Worm (Caenorhabditis elegans) whole organism, L3 larva: Measurements from ENCODE around the gene eif-1.

Experiments
- R02D3.7 ChIP-seq: fragments of 150-350 bp; optimal IDR thresholded peaks from 2 replicates; lab custom pipeline; 2014; ENCODE audit warnings: missing biosample characterization, missing genetic modification characterization
- ZK546.5 ChIP-seq: sonication (generic microtip); optimal IDR thresholded peaks from 2 replicates; lab custom pipeline; 2017; ENCODE audit warnings: missing biosample characterization, missing genetic modification characterization
- aly-2 ChIP-seq: fragments of 150-350 bp; optimal IDR thresholded peaks from 2 replicates; lab custom pipeline; 2014; ENCODE audit warnings: missing biosample characterization, missing genetic modification characterization
- ama-1 ChIP-seq: fragments of 150-350 bp; optimal IDR thresholded peaks from 2 replicates; lab custom pipeline; 2018
- ceh-16 ChIP-seq: sonication (generic microtip); optimal IDR thresholded peaks from 2 replicates; lab custom pipeline; 2017; ENCODE audit warnings: missing biosample characterization, missing genetic modification characterization
- ceh-28 ChIP-seq: fragments of 150-350 bp; optimal IDR thresholded peaks from 2 replicates; lab custom pipeline; 2014; ENCODE audit warnings: missing biosample characterization, missing genetic modification reagents, missing genetic modification characterization
- ceh-9 ChIP-seq: sonication (generic microtip); optimal IDR thresholded peaks from 2 replicates; lab custom pipeline; 2018; ENCODE audit warnings: missing biosample characterization, missing genetic modification characterization
- daf-12 ChIP-seq: fragments of 150-350 bp; optimal IDR thresholded peaks from 2 replicates; lab custom pipeline; 2014; ENCODE audit warnings: missing biosample characterization, missing genetic modification reagents, missing genetic modification characterization
- egl-27 ChIP-seq: sonication (generic microtip); optimal IDR thresholded peaks from 4 replicates; lab custom pipeline; 2017; ENCODE audit warnings: missing biosample characterization, missing genetic modification reagents, missing genetic modification characterization
- egl-5 ChIP-seq: fragments of 150-350 bp; optimal IDR thresholded peaks from 2 replicates; lab custom pipeline; 2017; ENCODE audit warnings: missing biosample characterization, missing genetic modification reagents, missing genetic modification characterization, inconsistent platforms
- elt-1 ChIP-seq: fragments of 150-350 bp; optimal IDR thresholded peaks from 2 replicates; lab custom pipeline; 2014; ENCODE audit warnings: missing biosample characterization, missing genetic modification characterization
- elt-2 ChIP-seq: sonication (generic microtip); optimal IDR thresholded peaks from 2 replicates; lab custom pipeline; 2016; ENCODE audit warnings: missing genetic modification reagents, mild to moderate bottlenecking, missing genetic modification characterization, missing compliant biosample characterization
- elt-3 ChIP-seq, 3 experiments: fragments of 150-350 bp in 1 of 3; sonication (generic microtip) in 2 of 3; optimal IDR thresholded peaks; 2 replicates in 2 of 3; 4 replicates in 1 of 3; lab custom pipeline; 2014 to 2017; ENCODE audit warnings: missing biosample characterization in 3 of 3, missing genetic modification characterization in 3 of 3
- eor-1 ChIP-seq, 2 experiments: fragments of 150-350 bp; optimal IDR thresholded peaks; 2 replicates each; lab custom pipeline; 2014 to 2018; ENCODE audit warnings: missing biosample characterization in 2 of 2, missing genetic modification characterization in 2 of 2
- fkh-2 ChIP-seq: fragments of 150-350 bp; optimal IDR thresholded peaks from 2 replicates; lab custom pipeline; 2014; ENCODE audit warnings: missing biosample characterization, missing genetic modification reagents, missing genetic modification characterization
- fos-1 ChIP-seq: fragments of 150-350 bp; optimal IDR thresholded peaks from 2 replicates; lab custom pipeline; 2014; ENCODE audit warnings: missing biosample characterization, missing genetic modification characterization
- hmg-11 ChIP-seq: sonication (generic microtip); optimal IDR thresholded peaks from 2 replicates; lab custom pipeline; 2016; ENCODE audit warnings: missing genetic modification characterization, missing compliant biosample characterization
- jun-1 ChIP-seq: fragments of 150-350 bp; optimal IDR thresholded peaks from 2 replicates; lab custom pipeline; 2014; ENCODE audit warnings: missing biosample characterization, missing genetic modification reagents, missing genetic modification characterization
- lin-15B ChIP-seq: fragments of 150-350 bp; optimal IDR thresholded peaks from 2 replicates; lab custom pipeline; 2014; ENCODE audit warnings: missing biosample characterization, missing genetic modification characterization
- lin-39 ChIP-seq: fragments of 150-350 bp; optimal IDR thresholded peaks from 2 replicates; lab custom pipeline; 2018; ENCODE audit warnings: missing biosample characterization, missing genetic modification reagents, missing genetic modification characterization
- lsy-12 ChIP-seq: sonication (generic microtip); optimal IDR thresholded peaks from 2 replicates; lab custom pipeline; 2016; ENCODE audit warnings: mild to moderate bottlenecking, missing genetic modification characterization, missing compliant biosample characterization
- mdl-1 ChIP-seq: fragments of 150-350 bp; optimal IDR thresholded peaks from 2 replicates; lab custom pipeline; 2014; ENCODE audit warnings: missing biosample characterization, missing genetic modification characterization
- mml-1 ChIP-seq: fragments of 150-350 bp; sonication (generic microtip); optimal IDR thresholded peaks from 3 replicates; lab custom pipeline; 2014; ENCODE audit warnings: missing biosample characterization, missing genetic modification characterization
- nfya-1 ChIP-seq: sonication (generic microtip); optimal IDR thresholded peaks from 2 replicates; lab custom pipeline; 2017; ENCODE audit warnings: missing genetic modification characterization, mild to moderate bottlenecking, missing compliant biosample characterization, antibody characterized with exemption, moderate library complexity; ENCODE audit not compliant: insufficient read depth
- nhr-12 ChIP-seq: fragments of 150-350 bp; optimal IDR thresholded peaks from 2 replicates; lab custom pipeline; 2014; ENCODE audit warnings: missing biosample characterization, missing genetic modification characterization
- nhr-23 ChIP-seq: fragments of 150-350 bp; optimal IDR thresholded peaks from 2 replicates; lab custom pipeline; 2014; ENCODE audit warnings: missing biosample characterization, missing genetic modification reagents, missing genetic modification characterization
- nhr-237 ChIP-seq: fragments of 150-350 bp; optimal IDR thresholded peaks from 2 replicates; lab custom pipeline; 2014; ENCODE audit warnings: missing biosample characterization, missing genetic modification characterization
- nhr-25 ChIP-seq: sonication (generic microtip); optimal IDR thresholded peaks from 2 replicates; lab custom pipeline; 2017; ENCODE audit warnings: missing biosample characterization, missing genetic modification characterization
- nhr-28 ChIP-seq: fragments of 150-350 bp; optimal IDR thresholded peaks from 2 replicates; lab custom pipeline; 2014; ENCODE audit warnings: missing biosample characterization, missing genetic modification characterization
- nhr-43 ChIP-seq: sonication (generic microtip); optimal IDR thresholded peaks from 2 replicates; lab custom pipeline; 2016; ENCODE audit warnings: mild to moderate bottlenecking, missing genetic modification characterization, missing compliant biosample characterization; ENCODE audit not compliant: poor library complexity, severe bottlenecking
- nhr-77 ChIP-seq: fragments of 150-350 bp; optimal IDR thresholded peaks from 2 replicates; lab custom pipeline; 2014; ENCODE audit warnings: missing biosample characterization, missing genetic modification characterization
- pha-4 ChIP-seq: fragments of 150-350 bp; optimal IDR thresholded peaks from 2 replicates; lab custom pipeline; 2014; ENCODE audit warnings: missing biosample characterization, missing genetic modification reagents, missing genetic modification characterization
- pqm-1 ChIP-seq: fragments of 150-350 bp; optimal IDR thresholded peaks from 2 replicates; lab custom pipeline; 2017; ENCODE audit warnings: missing biosample characterization, missing genetic modification characterization, inconsistent platforms
- sea-2 ChIP-seq: fragments of 150-350 bp; sonication (generic microtip); optimal IDR thresholded peaks from 4 replicates; lab custom pipeline; 2014; ENCODE audit warnings: missing biosample characterization, missing genetic modification reagents, missing genetic modification characterization
- skn-1 ChIP-seq: fragments of 150-350 bp; optimal IDR thresholded peaks from 2 replicates; lab custom pipeline; 2014; ENCODE audit warnings: missing biosample characterization, missing genetic modification characterization
- snpc-4 ChIP-seq: fragments of 150-350 bp; optimal IDR thresholded peaks from 2 replicates; lab custom pipeline; 2014; ENCODE audit warnings: missing biosample characterization, missing genetic modification characterization
- tbx-2 ChIP-seq: sonication (generic microtip); optimal IDR thresholded peaks from 2 replicates; lab custom pipeline; 2016; ENCODE audit warnings: mild to moderate bottlenecking, missing genetic modification characterization, missing compliant biosample characterization
- unc-39 ChIP-seq: sonication (generic microtip); optimal IDR thresholded peaks from 4 replicates; lab custom pipeline; 2017; ENCODE audit warnings: missing biosample characterization, missing genetic modification characterization
- unc-62 ChIP-seq: fragments of 150-350 bp; sonication (generic microtip); optimal IDR thresholded peaks from 4 replicates; lab custom pipeline; 2014; ENCODE audit warnings: missing biosample characterization, missing genetic modification reagents, missing genetic modification characterization
- zag-1 ChIP-seq: fragments of 150-350 bp; optimal IDR thresholded peaks from 2 replicates; lab custom pipeline; 2014; ENCODE audit warnings: missing biosample characterization, missing genetic modification characterization
- ztf-11 ChIP-seq: fragments of 150-350 bp; optimal IDR thresholded peaks from 2 replicates; lab custom pipeline; 2014; ENCODE audit warnings: missing biosample characterization, missing genetic modification characterization
- ztf-4 ChIP-seq: fragments of 150-350 bp; optimal IDR thresholded peaks from 2 replicates; lab custom pipeline; 2014; ENCODE audit warnings: missing biosample characterization, missing genetic modification characterization

eif-1 gene

DNA sequence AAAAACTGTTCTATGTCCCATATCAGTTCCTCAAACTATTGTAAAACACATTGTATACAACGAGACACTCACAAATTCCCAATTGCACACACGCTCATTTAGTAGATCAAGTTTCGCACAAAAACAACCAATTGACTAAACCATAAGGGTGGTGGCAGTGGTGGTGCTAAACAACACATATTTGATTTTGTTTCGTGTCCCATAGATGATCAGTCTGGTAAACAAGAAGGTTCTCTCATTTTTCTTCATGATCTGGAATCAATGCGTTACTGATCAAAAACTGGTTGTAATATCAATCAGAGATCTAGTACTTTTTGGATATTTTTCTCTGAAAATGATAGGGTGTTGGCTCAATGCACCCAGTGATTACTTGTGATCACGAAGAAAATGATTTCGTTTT, 25.2 kb upstream of the eif-1 start:
- TF ChIP-seq mml-1 (tag; lab: Kevin White, UChicago) (no peak), nhr-77 (tag; lab: Kevin White, UChicago) (no peak), pha-4 (tag; lab: Kevin White, UChicago) (no peak), nhr-23 (tag; lab: Kevin White, UChicago) (no peak)

DNA sequence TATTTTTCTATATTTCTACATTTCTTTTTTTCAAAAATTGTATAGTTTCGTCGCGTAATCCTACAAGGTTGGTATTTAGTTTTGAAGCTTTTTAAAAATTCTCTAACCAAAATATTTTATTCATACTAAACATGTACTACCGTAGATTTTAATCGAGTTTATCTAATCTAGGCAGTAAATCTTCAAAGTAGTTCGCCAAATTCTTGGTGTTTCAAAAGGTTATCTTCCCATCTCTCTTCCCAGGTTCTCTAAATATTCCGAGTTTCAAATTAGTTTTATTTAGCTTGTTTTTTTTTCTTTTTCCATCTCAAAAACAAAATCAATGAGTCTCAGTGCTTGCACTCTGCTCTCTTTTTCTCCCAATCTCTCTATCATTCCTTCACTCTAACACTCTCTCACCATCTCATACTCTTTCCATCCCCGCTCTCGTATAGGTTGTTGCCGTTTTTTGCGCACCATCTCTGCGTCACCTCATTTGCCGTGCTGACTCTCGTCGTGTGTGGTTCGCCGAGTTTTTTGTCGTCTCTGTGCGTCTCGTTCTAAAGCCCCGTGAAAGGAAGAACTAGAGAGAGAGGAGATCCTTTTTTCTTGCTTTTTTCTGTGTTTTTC, 23.7 kb upstream of the eif-1 start:
- TF ChIP-seq egl-27 (no peak), skn-1 (peak; percentile 38), nhr-23 (tag; lab: Kevin White, UChicago) (peak; percentile 60), zag-1 (tag; lab: Kevin White, UChicago) (no peak), ceh-9 (tag; lab: Kevin White, UChicago) (no peak), nhr-237 (no peak), lsy-12 (no peak), R02D3.7 (tag; lab: Kevin White, UChicago) (peak; percentile 22), aly-2 (tag; lab: Kevin White, UChicago) (no peak), pqm-1 (tag; lab: Kevin White, UChicago) (no peak), egl-5 (peak; percentile 42), nhr-25 (peak; percentile 15), pha-4 (tag; lab: Kevin White, UChicago) (peak; percentile 43), nfya-1 (peak; percentile 89), ceh-28 (tag; lab: Kevin White, UChicago) (peak; percentile 58), tbx-2 (no peak), elt-1 (tag; lab: Kevin White, UChicago) (peak; percentile 90), daf-12 (no peak), eor-1 (tag; optimal IDR thresholded peaks at IDR 0.05; lab: Kevin White, UChicago) (no peak), nhr-28 (tag; lab: Kevin White, UChicago) (no peak), sea-2 (GFP tag; lab: Kevin White, UChicago) (peak; percentile 22), elt-3 (tag; optimal IDR thresholded peaks at IDR 0.05; lab: Kevin White, UChicago) (no peak), mml-1 (tag; lab: Kevin White, UChicago) (no peak), ceh-16 (tag; lab: Kevin White, UChicago) (no peak), fkh-2 (tag; lab: Kevin White, UChicago) (peak; percentile 6), ztf-4 (tag; lab: Kevin White, UChicago) (peak; percentile 57), nhr-43 (tag; lab: Kevin White, UChicago) (peak; percentile 15), ama-1 (no peak), mdl-1 (tag; lab: Kevin White, UChicago) (no peak), snpc-4 (tag; lab: Kevin White, UChicago) (peak; percentile 44), lin-15B (tag; lab: Kevin White, UChicago) (peak; percentile 56), unc-62 (GFP tag; lab: Kevin White, UChicago) (peak; percentile 46), ztf-11 (tag; lab: Kevin White, UChicago) (no peak), hmg-11 (tag; lab: Kevin White, UChicago) (peak; percentile 94), lin-39 (peak; percentile 43), ZK546.5 (tag; lab: Kevin White, UChicago) (no peak), jun-1 (tag; lab: Kevin White, UChicago) (peak; percentile 36), fos-1 (tag; lab: Kevin White, UChicago) (no peak), elt-2 (tag; lab: Kevin White, UChicago) (peak; percentile 93), nhr-12 (no peak)

DNA sequence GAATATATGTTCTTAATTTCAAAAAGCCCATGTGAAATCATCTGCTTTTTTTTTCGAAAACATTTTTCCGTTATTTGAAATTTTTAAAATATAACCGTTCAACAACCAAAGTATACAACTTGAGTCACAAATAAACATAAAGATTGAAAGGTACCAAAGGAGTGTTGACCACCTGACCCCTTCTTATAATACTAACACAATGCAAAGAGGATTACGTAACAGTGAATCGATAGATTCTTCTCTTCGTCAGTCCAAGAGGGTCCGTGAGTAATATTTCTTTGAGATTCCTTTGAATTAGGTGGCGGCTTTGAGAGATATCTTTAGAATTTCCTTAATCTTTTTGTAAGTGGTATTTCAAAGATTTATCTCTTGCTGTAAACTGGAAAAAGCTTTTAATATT, 22.8 kb upstream of the eif-1 start:
- TF ChIP-seq nhr-28 (tag; lab: Kevin White, UChicago) (no peak), aly-2 (tag; lab: Kevin White, UChicago) (no peak), nfya-1 (no peak), ama-1 (no peak), tbx-2 (no peak), mml-1 (tag; lab: Kevin White, UChicago) (no peak), nhr-43 (tag; lab: Kevin White, UChicago) (no peak), fos-1 (tag; lab: Kevin White, UChicago) (no peak), lin-39 (no peak), eor-1 (tag; optimal IDR thresholded peaks at IDR 0.05; lab: Kevin White, UChicago) (no peak), ceh-28 (tag; lab: Kevin White, UChicago) (no peak), mdl-1 (tag; lab: Kevin White, UChicago) (no peak), ceh-9 (tag; lab: Kevin White, UChicago) (no peak), unc-39 (no peak), elt-2 (tag; lab: Kevin White, UChicago) (no peak), ceh-16 (tag; lab: Kevin White, UChicago) (no peak), pha-4 (tag; lab: Kevin White, UChicago) (no peak), R02D3.7 (tag; lab: Kevin White, UChicago) (no peak), elt-1 (tag; lab: Kevin White, UChicago) (no peak)
